Fruit fly (Drosophila melanogaster) whole organism, embryonic: ENCODE results near the gene CG3690.

Source experiments
- Atf-2 ChIP-seq: fragments of 200-800 bp; sonication (Bioruptor generic); optimal IDR thresholded peaks from 2 replicates; lab custom pipeline; 2016; ENCODE audit warnings: missing biosample characterization, missing genetic modification characterization
- CG11085 ChIP-seq: fragments of 200-800 bp; sonication (Bioruptor generic); IDR thresholded peaks from 2 replicates; pipeline ENCODE4 v1.3.6; 2022; ENCODE audit warnings: missing biosample characterization, missing genetic modification characterization
- CG11398 ChIP-seq: fragments of 200-800 bp; sonication (Bioruptor generic); optimal IDR thresholded peaks from 2 replicates; lab custom pipeline; 2016; ENCODE audit warnings: missing biosample characterization, missing genetic modification characterization
- CG12236 ChIP-seq: fragments of 200-800 bp; sonication (Bioruptor generic); optimal IDR thresholded peaks from 2 replicates; lab custom pipeline; 2016; ENCODE audit warnings: missing biosample characterization, missing genetic modification characterization
- CG13123 ChIP-seq: fragments of 200-800 bp; sonication (Bioruptor generic); optimal IDR thresholded peaks from 2 replicates; lab custom pipeline; 2016; ENCODE audit warnings: missing biosample characterization, missing genetic modification characterization
- CG14667 ChIP-seq: fragments of 200-800 bp; sonication (Bioruptor generic); IDR thresholded peaks from 2 replicates; pipeline ENCODE4 v1.3.6; 2022; ENCODE audit warnings: missing biosample characterization, missing genetic modification characterization
- CG1529 ChIP-seq: fragments of 200-800 bp; sonication (Bioruptor generic); optimal IDR thresholded peaks from 3 replicates; lab custom pipeline; 2018; ENCODE audit warnings: missing biosample characterization, missing genetic modification characterization
- CG2199 ChIP-seq: fragments of 200-800 bp; sonication (Bioruptor generic); IDR thresholded peaks from 3 replicates; pipeline ENCODE4 v1.3.6; 2022; ENCODE audit warnings: missing biosample characterization, missing genetic modification characterization
- CG2202 ChIP-seq: fragments of 200-800 bp; sonication (Bioruptor generic); optimal IDR thresholded peaks from 2 replicates; lab custom pipeline; 2018; ENCODE audit warnings: missing biosample characterization, mild to moderate bottlenecking, missing genetic modification characterization
- CG30020 ChIP-seq: fragments of 200-800 bp; optimal IDR thresholded peaks from 2 replicates; lab custom pipeline; 2019; ENCODE audit warnings: missing biosample characterization, mild to moderate bottlenecking, missing genetic modification characterization, moderate library complexity
- CG3163 ChIP-seq: fragments of 200-800 bp; sonication (Bioruptor generic); optimal IDR thresholded peaks from 3 replicates; lab custom pipeline; 2016; ENCODE audit warnings: missing biosample characterization, missing genetic modification characterization
- CG32772 ChIP-seq: fragments of 200-800 bp; sonication (Bioruptor generic); IDR thresholded peaks from 2 replicates; pipeline ENCODE4 v1.3.6; 2022; ENCODE audit warnings: missing biosample characterization, missing genetic modification characterization
- CG4360 ChIP-seq: fragments of 200-800 bp; sonication (Bioruptor generic); IDR thresholded peaks from 2 replicates; pipeline ENCODE4 v1.3.6; 2022; ENCODE audit warnings: missing biosample characterization, missing genetic modification characterization
- CG8089 ChIP-seq: fragments of 200-800 bp; sonication (Bioruptor generic); optimal IDR thresholded peaks from 3 replicates; lab custom pipeline; 2016; ENCODE audit warnings: missing biosample characterization, missing genetic modification characterization
- CG9727 ChIP-seq: fragments of 200-800 bp; sonication (Bioruptor generic); optimal IDR thresholded peaks from 3 replicates; lab custom pipeline; 2017; ENCODE audit warnings: missing biosample characterization, mild to moderate bottlenecking, missing genetic modification characterization
- CG9932 ChIP-seq: fragments of 200-800 bp; sonication (Bioruptor generic); IDR thresholded peaks from 2 replicates; pipeline ENCODE4 v1.3.6; 2022; ENCODE audit warnings: missing biosample characterization, missing genetic modification characterization
- Drgx ChIP-seq: fragments of 200-800 bp; sonication (Bioruptor generic); IDR thresholded peaks from 2 replicates; pipeline ENCODE4 v1.3.6; 2022; ENCODE audit warnings: missing biosample characterization, missing genetic modification characterization
- E2f1 ChIP-seq: fragments of 200-800 bp; sonication (Bioruptor generic); IDR thresholded peaks from 2 replicates; pipeline ENCODE4 v1.3.6; 2022; ENCODE audit warnings: missing biosample characterization, missing genetic modification characterization
- Fer3 ChIP-seq: fragments of 200-800 bp; sonication (Bioruptor generic); optimal IDR thresholded peaks from 2 replicates; lab custom pipeline; 2018; ENCODE audit warnings: missing biosample characterization, mild to moderate bottlenecking, missing genetic modification characterization, moderate library complexity
- H15 ChIP-seq: fragments of 200-800 bp; sonication (Bioruptor generic); IDR thresholded peaks from 3 replicates; pipeline ENCODE4 v1.3.6; 2022; ENCODE audit warnings: missing biosample characterization, missing genetic modification characterization
- H2.0 ChIP-seq: fragments of 200-800 bp; sonication (Bioruptor generic); IDR thresholded peaks from 2 replicates; pipeline ENCODE4 v1.3.6; 2022; ENCODE audit warnings: missing biosample characterization, missing genetic modification characterization
- HLHmδ ChIP-seq: fragments of 200-800 bp; sonication (Bioruptor generic); optimal IDR thresholded peaks from 2 replicates; lab custom pipeline; 2018; ENCODE audit warnings: missing biosample characterization, mild to moderate bottlenecking, missing genetic modification characterization, moderate library complexity
- Hr39 ChIP-seq: fragments of >200 bp; optimal IDR thresholded peaks from 2 replicates; lab custom pipeline; 2017
- Lpt ChIP-seq: fragments of >200 bp; optimal IDR thresholded peaks from 2 replicates; lab custom pipeline; 2018; ENCODE audit warnings: missing biosample characterization, missing genetic modification characterization
- NK7.1 ChIP-seq: fragments of 200-800 bp; sonication (Bioruptor generic); optimal IDR thresholded peaks from 3 replicates; lab custom pipeline; 2016; ENCODE audit warnings: missing biosample characterization, missing genetic modification characterization
- Nf-YA ChIP-seq: fragments of 200-800 bp; sonication (Bioruptor generic); IDR thresholded peaks from 2 replicates; pipeline ENCODE4 v1.3.6; 2022; ENCODE audit warnings: missing biosample characterization, missing genetic modification characterization
- Oli ChIP-seq: fragments of 200-800 bp; sonication (Bioruptor generic); optimal IDR thresholded peaks from 2 replicates; lab custom pipeline; 2018; ENCODE audit warnings: missing biosample characterization, mild to moderate bottlenecking, missing genetic modification characterization, moderate library complexity
- Sox100B ChIP-seq: fragments of 200-800 bp; sonication (Bioruptor generic); optimal IDR thresholded peaks from 3 replicates; lab custom pipeline; 2018; ENCODE audit warnings: missing biosample characterization, mild to moderate bottlenecking, missing genetic modification characterization
- Sox102F ChIP-seq: fragments of 200-800 bp; sonication (Bioruptor generic); optimal IDR thresholded peaks from 2 replicates; lab custom pipeline; 2018; ENCODE audit warnings: missing biosample characterization, mild to moderate bottlenecking, missing genetic modification characterization, moderate library complexity
- Spps ChIP-seq: fragments of 200-800 bp; sonication (Bioruptor generic); optimal IDR thresholded peaks from 2 replicates; lab custom pipeline; 2018; ENCODE audit warnings: missing biosample characterization, mild to moderate bottlenecking, missing genetic modification characterization
- Sry-δ ChIP-seq: fragments of 200-800 bp; sonication (Bioruptor generic); optimal IDR thresholded peaks from 2 replicates; lab custom pipeline; 2016; ENCODE audit warnings: missing biosample characterization, missing genetic modification characterization
- Taf1 ChIP-seq: fragments of 200-800 bp; sonication (Bioruptor generic); IDR thresholded peaks from 2 replicates; pipeline ENCODE4 v1.3.6; 2022; ENCODE audit warnings: missing biosample characterization, missing genetic modification characterization
- Tbp ChIP-seq: fragments of >200 bp; optimal IDR thresholded peaks from 2 replicates; lab custom pipeline; 2018; ENCODE audit warnings: missing biosample characterization, missing genetic modification characterization
- YL-1 ChIP-seq: fragments of 200-800 bp; sonication (Bioruptor generic); optimal IDR thresholded peaks from 3 replicates; lab custom pipeline; 2017; ENCODE audit warnings: missing biosample characterization, mild to moderate bottlenecking, missing genetic modification characterization
- ara ChIP-seq: fragments of 200-800 bp; sonication (Bioruptor generic); IDR thresholded peaks from 2 replicates; pipeline ENCODE4 v1.3.6; 2022; ENCODE audit warnings: missing biosample characterization, missing genetic modification characterization
- ash1 ChIP-seq: fragments of 200-800 bp; sonication (Bioruptor generic); optimal IDR thresholded peaks from 2 replicates; lab custom pipeline; 2018; ENCODE audit warnings: missing biosample characterization, mild to moderate bottlenecking, missing genetic modification characterization
- crc ChIP-seq: fragments of 200-800 bp; sonication (Bioruptor generic); optimal IDR thresholded peaks from 2 replicates; lab custom pipeline; 2016; ENCODE audit warnings: missing biosample characterization, missing genetic modification characterization
- dmrt11E ChIP-seq: fragments of 200-800 bp; sonication (Bioruptor generic); optimal IDR thresholded peaks from 3 replicates; lab custom pipeline; 2018; ENCODE audit warnings: missing biosample characterization, mild to moderate bottlenecking, missing genetic modification characterization, moderate library complexity
- emc ChIP-seq: fragments of 200-800 bp; sonication (Bioruptor generic); optimal IDR thresholded peaks from 2 replicates; lab custom pipeline; 2016; ENCODE audit warnings: missing biosample characterization, missing genetic modification characterization
- her ChIP-seq: fragments of 200-800 bp; sonication (Bioruptor generic); optimal IDR thresholded peaks from 2 replicates; lab custom pipeline; 2016; ENCODE audit warnings: missing biosample characterization, missing genetic modification characterization
- kni ChIP-seq: fragments of 200-800 bp; sonication (Bioruptor generic); optimal IDR thresholded peaks from 3 replicates; lab custom pipeline; 2017; ENCODE audit warnings: mild to moderate bottlenecking, missing biosample characterization, missing genetic modification reagents, missing genetic modification characterization
- lov ChIP-seq, 2 experiments: fragments of 200-800 bp in 1 of 2; fragments of >200 bp in 1 of 2; sonication (Bioruptor generic) in 1 of 2; IDR thresholded peaks in 1 of 2; optimal IDR thresholded peaks in 1 of 2; 2 replicates in 1 of 2; 3 replicates in 1 of 2; pipeline versions ENCODE4 v1.3.6 to Lab custom; 2017 to 2022; ENCODE audit warnings: missing biosample characterization in 1 of 2, missing genetic modification characterization in 1 of 2
- p53 ChIP-seq: fragments of 200-800 bp; sonication (Bioruptor generic); optimal IDR thresholded peaks from 2 replicates; lab custom pipeline; 2016; ENCODE audit warnings: missing biosample characterization, missing genetic modification characterization
- pita ChIP-seq: fragments of 200-800 bp; sonication (Bioruptor generic); optimal IDR thresholded peaks from 2 replicates; lab custom pipeline; 2017; ENCODE audit warnings: missing biosample characterization, mild to moderate bottlenecking, missing genetic modification characterization
- prd ChIP-seq, 3 experiments: fragments of >200 bp in 2 of 3; fragments of 200-800 bp in 1 of 3; sonication (Bioruptor generic) in 1 of 3; optimal IDR thresholded peaks in 2 of 3; IDR thresholded peaks in 1 of 3; 2 replicates in 2 of 3; 3 replicates in 1 of 3; pipeline versions ENCODE4 v1.3.6 to Lab custom; 2017 to 2022; ENCODE audit warnings: missing biosample characterization in 1 of 3, missing genetic modification characterization in 1 of 3
- scrt ChIP-seq: fragments of 200-800 bp; sonication (Bioruptor generic); optimal IDR thresholded peaks from 2 replicates; lab custom pipeline; 2018; ENCODE audit warnings: missing biosample characterization, mild to moderate bottlenecking, missing genetic modification characterization, moderate library complexity
- sens-2 ChIP-seq: fragments of 200-800 bp; sonication (Bioruptor generic); IDR thresholded peaks from 2 replicates; pipeline ENCODE4 v1.3.6; 2022; ENCODE audit warnings: missing biosample characterization, missing genetic modification characterization
- stwl ChIP-seq: fragments of 200-800 bp; sonication (Bioruptor generic); optimal IDR thresholded peaks from 3 replicates; lab custom pipeline; 2018; ENCODE audit warnings: missing biosample characterization, mild to moderate bottlenecking, missing genetic modification characterization, moderate library complexity
- tx ChIP-seq: fragments of 200-800 bp; sonication (Bioruptor generic); optimal IDR thresholded peaks from 2 replicates; lab custom pipeline; 2016; ENCODE audit warnings: missing biosample characterization, missing genetic modification characterization
- yki ChIP-seq: fragments of >200 bp; optimal IDR thresholded peaks from 3 replicates; lab custom pipeline; 2018

CG3690 gene

dm6 chrX:900725-901345 lies 50.9 kb downstream of the CG3690 start (continued):
- no peak for TF ChIP-seq stwl (tag; lab: Kevin White, UChicago)
- peak; percentile 79 for TF ChIP-seq Fer3
- peak; percentile 11 for TF ChIP-seq Spps (tag; lab: Kevin White, UChicago)
- peak; percentile 44 for TF ChIP-seq CG2202 (tag; lab: Kevin White, UChicago)
- TF ChIP-seq CG9932: peak; percentile 57
- TF ChIP-seq E2f1 (GFP tag; lab: Robert Waterston, UW): peak; percentile 81
- TF ChIP-seq CG13123 (GFP tag; lab: Kevin White, UChicago): peak; percentile 39
- peak; percentile 83 for TF ChIP-seq H2.0 (GFP tag; lab: Robert Waterston, UW)
- peak; percentile 5 for TF ChIP-seq CG30020 (tag; lab: Kevin White, UChicago)
- TF ChIP-seq CG32772 (GFP tag; lab: Robert Waterston, UW): peak; percentile 76
- TF ChIP-seq CG11398 (GFP tag; lab: Kevin White, UChicago): peak; percentile 79
- peak; percentile 68 for TF ChIP-seq ara (GFP tag; lab: Robert Waterston, UW)
- peak; percentile 54 for TF ChIP-seq crc (GFP tag; lab: Kevin White, UChicago)
- no peak for TF ChIP-seq Hr39
- TF ChIP-seq her (GFP tag; lab: Kevin White, UChicago): peak; percentile 85
- TF ChIP-seq lov (optimal IDR thresholded peaks at IDR 0.05; lab: Kevin White, UChicago): no peak
- TF ChIP-seq lov (GFP tag; IDR thresholded peaks at IDR 0.05; lab: Robert Waterston, UW): no peak
- peak; percentile 68 for TF ChIP-seq CG8089
- TF ChIP-seq ash1: no peak
- TF ChIP-seq Taf1 (GFP tag; lab: Robert Waterston, UW): 0 out of 2 replicates have a peak, but pooled peaks have one; percentile 34
- no peak for TF ChIP-seq Tbp (GFP tag; lab: Kevin White, UChicago)
- TF ChIP-seq Atf-2: peak; percentile 64
- TF ChIP-seq CG11085 (GFP tag; lab: Robert Waterston, UW): peak; percentile 61
- peak; percentile 67; the same call in 2 of the 3 replicates for TF ChIP-seq H15 (GFP tag; lab: Robert Waterston, UW)
- TF ChIP-seq NK7.1 (GFP tag; lab: Kevin White, UChicago): peak; percentile 55
- TF ChIP-seq pita (GFP tag; lab: Kevin White, UChicago): no peak
- TF ChIP-seq tx (GFP tag; lab: Kevin White, UChicago): peak; percentile 56
- TF ChIP-seq kni (GFP tag; lab: Kevin White, UChicago): no peak
- TF ChIP-seq Oli: peak; percentile 84
- TF ChIP-seq CG9727: peak; percentile 59
- TF ChIP-seq CG12236 (GFP tag; lab: Kevin White, UChicago): peak; percentile 61
- TF ChIP-seq emc: peak; percentile 48
- TF ChIP-seq sens-2 (GFP tag; lab: Robert Waterston, UW): peak; percentile 53; the same call in 1 of the 2 replicates
- peak; percentile 96 for TF ChIP-seq Drgx
- peak; percentile 84 for TF ChIP-seq Sox102F (GFP tag; lab: Kevin White, UChicago)
- peak; percentile 50 for TF ChIP-seq CG1529 (GFP tag; lab: Kevin White, UChicago)
- peak; percentile 26 for TF ChIP-seq yki (lab: Kevin White, UChicago)
- no peak for TF ChIP-seq YL-1 (GFP tag; lab: Kevin White, UChicago)
- TF ChIP-seq Sry-δ: peak; percentile 33
- TF ChIP-seq dmrt11E: peak; percentile 57
- TF ChIP-seq HLHmδ: no peak
- 0 out of 3 replicates have a peak, but pooled peaks have one; percentile 27 for TF ChIP-seq CG2199 (GFP tag; lab: Robert Waterston, UW)
- TF ChIP-seq Sox100B: peak; percentile 54
- peak; percentile 38 for TF ChIP-seq p53 (GFP tag; lab: Kevin White, UChicago)
- TF ChIP-seq CG3163 (GFP tag; lab: Kevin White, UChicago): peak; percentile 16
- TF ChIP-seq Nf-YA (GFP tag; lab: Robert Waterston, UW): peak; percentile 48
- no peak for TF ChIP-seq prd (optimal IDR thresholded peaks at IDR 0.05; lab: Kevin White, UChicago)
- TF ChIP-seq prd (GFP tag; IDR thresholded peaks at IDR 0.05; lab: Robert Waterston, UW): peak; percentile 86
- TF ChIP-seq CG14667 (GFP tag; lab: Robert Waterston, UW): peak; percentile 37; the same call in 1 of the 2 replicates
- TF ChIP-seq scrt (GFP tag; lab: Kevin White, UChicago): peak; percentile 55
- 0 out of 2 replicates have a peak, but pooled peaks have one; percentile 23 for TF ChIP-seq CG4360 (GFP tag; lab: Robert Waterston, UW)
- TF ChIP-seq Lpt (GFP tag; lab: Kevin White, UChicago): no peak
